Fruit fly (Drosophila melanogaster): ENCODE results near the gene CG34178.

Gene CG34178

DNA sequence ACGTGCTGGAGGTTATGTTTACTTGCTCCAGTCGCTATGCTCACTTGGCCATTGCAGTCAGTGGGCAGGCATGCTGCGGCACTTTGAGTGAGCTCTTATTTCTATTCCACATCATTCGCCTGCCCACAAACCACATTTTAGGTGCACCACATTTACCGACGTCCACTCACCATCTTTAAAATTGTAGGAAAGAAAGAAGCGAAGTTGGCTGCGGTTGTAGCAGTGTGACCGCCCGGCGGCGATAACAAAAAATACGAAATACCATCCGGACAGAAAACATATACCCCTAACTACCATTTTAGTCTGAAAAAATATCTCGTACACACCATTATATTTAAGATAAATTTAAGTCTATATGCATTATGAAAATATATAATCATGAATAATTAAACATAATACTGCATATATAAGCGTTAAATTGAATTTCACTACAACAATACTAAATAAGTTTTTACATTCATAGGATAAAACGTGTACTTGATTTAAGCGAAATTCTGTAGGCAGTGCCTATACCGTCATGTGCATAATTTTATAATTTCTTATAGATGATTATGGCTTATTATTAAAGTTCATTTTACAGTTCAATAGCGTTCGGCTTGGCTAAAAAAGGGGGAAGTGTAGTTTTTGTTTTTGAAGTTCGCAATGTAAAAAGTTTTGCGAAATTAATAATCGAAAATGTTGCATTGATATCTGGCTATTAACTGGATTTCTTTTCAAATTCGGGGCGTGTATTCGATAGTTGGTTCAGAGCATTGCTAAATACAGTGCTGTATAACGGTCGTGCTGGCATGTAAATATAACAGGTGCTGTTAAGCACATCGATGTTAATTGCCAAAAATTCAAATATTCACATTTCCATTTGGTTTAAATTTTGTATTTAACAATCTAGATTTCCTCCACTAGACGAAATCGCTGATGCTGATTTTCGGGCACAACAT, 24.7 kb downstream of the CG34178 start, which contains the start of gene RpL27A (continued):
- peak; percentile 69 for TF ChIP-seq tgo (GFP tag; IDR thresholded peaks at IDR 0.05)
- no peak; the same call in 1 of the 2 replicates for TF ChIP-seq Adf1 (GFP tag; IDR thresholded peaks at IDR 0.05)
- peak; percentile 90 for TF ChIP-seq CG4707 (GFP tag; optimal IDR thresholded peaks at IDR 0.05)
- TF ChIP-seq salm (tag; optimal IDR thresholded peaks at IDR 0.05), result peak; percentile 51
- no peak; the same call in 1 of the 2 replicates for TF ChIP-seq ato (GFP tag; IDR thresholded peaks at IDR 0.05; ENCODE audit: partially characterized antibody)
- TF ChIP-seq CG10462 (GFP tag; optimal IDR thresholded peaks at IDR 0.05), result peak; percentile 50
- peak; percentile 15 for TF ChIP-seq CG12155 (GFP tag; optimal IDR thresholded peaks at IDR 0.05)
- TF ChIP-seq ab (GFP tag; optimal IDR thresholded peaks at IDR 0.05), result no peak
- TF ChIP-seq Xbp1 (GFP tag; optimal IDR thresholded peaks at IDR 0.05), result peak; percentile 79
- peak; percentile 4 for TF ChIP-seq pum (GFP tag; optimal IDR thresholded peaks at IDR 0.05)
- TF ChIP-seq CG11504 (tag; optimal IDR thresholded peaks at IDR 0.05), result peak; percentile 77
- peak; percentile 82 for TF ChIP-seq CG11723 (GFP tag; optimal IDR thresholded peaks at IDR 0.05)
- TF ChIP-seq pnt (GFP tag; optimal IDR thresholded peaks at IDR 0.05), result no peak
- TF ChIP-seq ash1 (GFP tag; optimal IDR thresholded peaks at IDR 0.05), result peak; percentile 91
- TF ChIP-seq trem (tag; optimal IDR thresholded peaks at IDR 0.05), result peak; percentile 44
- TF ChIP-seq CG7357 (GFP tag; IDR thresholded peaks at IDR 0.05), result peak; percentile 94
- TF ChIP-seq CG12299 (tag; optimal IDR thresholded peaks at IDR 0.05), result peak; percentile 60
- no peak for TF ChIP-seq dan (GFP tag; IDR thresholded peaks at IDR 0.05)
- no peak for TF ChIP-seq Doc2 (GFP tag; IDR thresholded peaks at IDR 0.05)
- peak; percentile 29 to 62 for TF ChIP-seq Pdp1 (GFP tag; optimal IDR thresholded peaks at IDR 0.05)
- TF ChIP-seq cas (GFP tag; IDR thresholded peaks at IDR 0.05), result peak; percentile 66
- TF ChIP-seq bab2 (GFP tag; optimal IDR thresholded peaks at IDR 0.05), result peak; percentile 36
- TF ChIP-seq CG13894 (tag; optimal IDR thresholded peaks at IDR 0.05), result peak; percentile 72
- TF ChIP-seq Sry-β (GFP tag; optimal IDR thresholded peaks at IDR 0.05), result peak; percentile 70
- peak; percentile 31 for TF ChIP-seq jumu (GFP tag; optimal IDR thresholded peaks at IDR 0.05)
- TF ChIP-seq Elba2 (GFP tag; optimal IDR thresholded peaks at IDR 0.05), result no peak
- TF ChIP-seq Oli (tag; optimal IDR thresholded peaks at IDR 0.05), result peak; percentile 66
- TF ChIP-seq vfl (GFP tag; optimal IDR thresholded peaks at IDR 0.05), result peak; percentile 45
- TF ChIP-seq CHES-1-like (GFP tag; optimal IDR thresholded peaks at IDR 0.05), result peak; percentile 26
- TF ChIP-seq Asciz (GFP tag; optimal IDR thresholded peaks at IDR 0.05), result peak; percentile 79
- peak; percentile 83 for TF ChIP-seq CG18599 (GFP tag; optimal IDR thresholded peaks at IDR 0.05)
- no peak for TF ChIP-seq hkb (optimal IDR thresholded peaks at IDR 0.05)
- TF ChIP-seq hkb (GFP tag; IDR thresholded peaks at IDR 0.05), result peak; percentile 81
- peak; percentile 68 for TF ChIP-seq pb (GFP tag; optimal IDR thresholded peaks at IDR 0.05)
- peak; percentile 99 for TF ChIP-seq CG13123 (GFP tag; optimal IDR thresholded peaks at IDR 0.05)
- peak; percentile 64; the same call in 2 of the 3 replicates for TF ChIP-seq so (GFP tag; IDR thresholded peaks at IDR 0.05)
- peak; percentile 80 for TF ChIP-seq CG15601 (tag; optimal IDR thresholded peaks at IDR 0.05)
- peak; percentile 71 for TF ChIP-seq E2f1 (GFP tag; IDR thresholded peaks at IDR 0.05)
- TF ChIP-seq CG10147 (GFP tag; optimal IDR thresholded peaks at IDR 0.05), result peak; percentile 53
- peak; percentile 63 for TF ChIP-seq CG4730 (GFP tag; IDR thresholded peaks at IDR 0.05)
- peak; percentile 74 for TF ChIP-seq Vsx1 (GFP tag; optimal IDR thresholded peaks at IDR 0.05)
- TF ChIP-seq yki (optimal IDR thresholded peaks at IDR 0.05), result no peak
- TF ChIP-seq CG17328 (GFP tag; IDR thresholded peaks at IDR 0.05), result peak; percentile 91
- peak; percentile 99 for TF ChIP-seq Ets97D (GFP tag; optimal IDR thresholded peaks at IDR 0.05)
- TF ChIP-seq HLH4C (GFP tag; IDR thresholded peaks at IDR 0.05; ENCODE audit: partially characterized antibody), result no peak
- TF ChIP-seq vnd (GFP tag; IDR thresholded peaks at IDR 0.05; ENCODE audit: partially characterized antibody), result peak; percentile 47; the same call in 1 of the 3 replicates
- TF ChIP-seq fd3F (GFP tag; optimal IDR thresholded peaks at IDR 0.05), result peak; percentile 68
- peak; percentile 69 for TF ChIP-seq seq (GFP tag; IDR thresholded peaks at IDR 0.05)
- TF ChIP-seq Dp (GFP tag; optimal IDR thresholded peaks at IDR 0.05), result peak; percentile 72
